Worm (Caenorhabditis elegans) whole organism, L3 larva: ENCODE results near the gene ify-1.

ENCODE experiments used
- ZK546.5 ChIP-seq: sonication (generic microtip); optimal IDR thresholded peaks from 2 replicates; lab custom pipeline; 2017; ENCODE audit warnings: missing biosample characterization, missing genetic modification characterization
- ama-1 ChIP-seq: fragments of 150-350 bp; optimal IDR thresholded peaks from 2 replicates; lab custom pipeline; 2018
- ceh-16 ChIP-seq: sonication (generic microtip); optimal IDR thresholded peaks from 2 replicates; lab custom pipeline; 2017; ENCODE audit warnings: missing biosample characterization, missing genetic modification characterization
- egl-27 ChIP-seq: sonication (generic microtip); optimal IDR thresholded peaks from 4 replicates; lab custom pipeline; 2017; ENCODE audit warnings: missing biosample characterization, missing genetic modification reagents, missing genetic modification characterization
- egl-5 ChIP-seq: fragments of 150-350 bp; optimal IDR thresholded peaks from 2 replicates; lab custom pipeline; 2017; ENCODE audit warnings: missing biosample characterization, missing genetic modification reagents, missing genetic modification characterization, inconsistent platforms
- elt-1 ChIP-seq: fragments of 150-350 bp; optimal IDR thresholded peaks from 2 replicates; lab custom pipeline; 2014; ENCODE audit warnings: missing biosample characterization, missing genetic modification characterization
- fkh-10 ChIP-seq: sonication (generic microtip); optimal IDR thresholded peaks from 2 replicates; lab custom pipeline; 2017; ENCODE audit warnings: missing biosample characterization, missing genetic modification reagents, missing genetic modification characterization
- lin-15B ChIP-seq: fragments of 150-350 bp; optimal IDR thresholded peaks from 2 replicates; lab custom pipeline; 2014; ENCODE audit warnings: missing biosample characterization, missing genetic modification characterization
- nhr-11 ChIP-seq: fragments of 150-350 bp; optimal IDR thresholded peaks from 2 replicates; lab custom pipeline; 2014; ENCODE audit warnings: missing biosample characterization, missing genetic modification characterization
- nhr-12 ChIP-seq: fragments of 150-350 bp; optimal IDR thresholded peaks from 2 replicates; lab custom pipeline; 2014; ENCODE audit warnings: missing biosample characterization, missing genetic modification characterization
- nhr-28 ChIP-seq: fragments of 150-350 bp; optimal IDR thresholded peaks from 2 replicates; lab custom pipeline; 2014; ENCODE audit warnings: missing biosample characterization, missing genetic modification characterization
- pqm-1 ChIP-seq: fragments of 150-350 bp; optimal IDR thresholded peaks from 2 replicates; lab custom pipeline; 2017; ENCODE audit warnings: missing biosample characterization, missing genetic modification characterization, inconsistent platforms
- snpc-4 ChIP-seq: fragments of 150-350 bp; optimal IDR thresholded peaks from 2 replicates; lab custom pipeline; 2014; ENCODE audit warnings: missing biosample characterization, missing genetic modification characterization
- unc-39 ChIP-seq: sonication (generic microtip); optimal IDR thresholded peaks from 4 replicates; lab custom pipeline; 2017; ENCODE audit warnings: missing biosample characterization, missing genetic modification characterization

ce11 chrII:5049249-5049648, 5.7 kb downstream of the ify-1 start:
- TF ChIP-seq egl-5 (tag; lab: Kevin White, UChicago) (no peak), nhr-11 (tag; lab: Kevin White, UChicago) (no peak), lin-15B (tag; lab: Kevin White, UChicago) (no peak), ceh-16 (tag; lab: Kevin White, UChicago) (no peak), unc-39 (tag; lab: Kevin White, UChicago) (no peak), nhr-12 (no peak), snpc-4 (tag; lab: Kevin White, UChicago) (no peak), elt-1 (tag; lab: Kevin White, UChicago) (no peak), egl-27 (tag; lab: Kevin White, UChicago) (no peak), nhr-28 (tag; lab: Kevin White, UChicago) (no peak), pqm-1 (tag; lab: Kevin White, UChicago) (no peak), ZK546.5 (tag; lab: Kevin White, UChicago) (no peak), ama-1 (no peak), fkh-10 (GFP tag; lab: Kevin White, UChicago) (no peak)
